Worm (Caenorhabditis elegans): ENCODE results near the gene F49C12.9.

- TF ChIP-seq ets-4 (GFP tag; optimal IDR thresholded peaks at IDR 0.05) (no peak), ztf-25 (GFP tag; IDR thresholded peaks at IDR 0.05) (no peak), dpl-1 (GFP tag; optimal IDR thresholded peaks at IDR 0.05) (no peak), bed-2 (GFP tag; IDR thresholded peaks at IDR 0.05) (no peak), ztf-3 (GFP tag; optimal IDR thresholded peaks at IDR 0.05) (no peak), dox-1 (GFP tag; IDR thresholded peaks at IDR 0.05) (no peak), snpc-4 (GFP tag; optimal IDR thresholded peaks at IDR 0.05) (no peak), snpc-4 (tag; optimal IDR thresholded peaks at IDR 0.05) (no peak), aptf-2 (GFP tag; conservative IDR thresholded peaks at IDR 0.05) (no peak), F57A8.1 (GFP tag; optimal IDR thresholded peaks at IDR 0.05) (no peak), Y79H2A.3 (GFP tag; conservative IDR thresholded peaks at IDR 0.05) (no peak), egrh-3 (GFP tag; IDR thresholded peaks at IDR 0.05) (no peak), ceh-79 (tag; optimal IDR thresholded peaks at IDR 0.05) (no peak), pbrm-1 (GFP tag; IDR thresholded peaks at IDR 0.05) (no peak), cebp-1 (GFP tag; IDR thresholded peaks at IDR 0.05) (no peak), cebp-1 (tag; optimal IDR thresholded peaks at IDR 0.05) (no peak)
Observed at ce11 chrIV:9274008-9274529, 41.9 kb downstream of the F49C12.9 start, which contains the start of gene nmy-3.
